Worm (Caenorhabditis elegans) whole organism, mixed stage, embryonic: ENCODE results near the gene H39E23.3.

Experiments used
- M03D4.4 ChIP-seq: sonication (generic microtip); optimal IDR thresholded peaks from 2 replicates; lab custom pipeline; 2017; ENCODE audit warnings: mild to moderate bottlenecking, missing genetic modification characterization, missing compliant biosample characterization
- bed-3 ChIP-seq: fragments of 200-800 bp; sonication (Bioruptor generic); optimal IDR thresholded peaks from 3 replicates; lab custom pipeline; 2018; ENCODE audit warnings: mild to moderate bottlenecking, missing genetic modification characterization, moderate library complexity, missing compliant biosample characterization
- blmp-1 ChIP-seq: fragments of 150-350 bp; optimal IDR thresholded peaks from 2 replicates; lab custom pipeline; 2014; ENCODE audit warnings: missing biosample characterization, missing genetic modification characterization
- ceh-39 ChIP-seq: fragments of 150-350 bp; optimal IDR thresholded peaks from 2 replicates; lab custom pipeline; 2014; ENCODE audit warnings: missing biosample characterization, missing genetic modification characterization
- ceh-43 ChIP-seq: fragments of 200-800 bp; sonication (Bioruptor generic); optimal IDR thresholded peaks from 2 replicates; lab custom pipeline; 2018; ENCODE audit warnings: mild to moderate bottlenecking, missing genetic modification characterization, moderate library complexity, missing compliant biosample characterization
- ceh-83 ChIP-seq: fragments of 200-800 bp; sonication (Bioruptor generic); optimal IDR thresholded peaks from 2 replicates; lab custom pipeline; 2018; ENCODE audit warnings: mild to moderate bottlenecking, missing genetic modification characterization, missing compliant biosample characterization
- cnd-1 ChIP-seq: fragments of 200-800 bp; sonication (Bioruptor generic); optimal IDR thresholded peaks from 2 replicates; lab custom pipeline; 2018; ENCODE audit warnings: mild to moderate bottlenecking, missing genetic modification characterization, missing compliant biosample characterization
- drap-1 ChIP-seq: fragments of 200-800 bp; sonication (Bioruptor generic); optimal IDR thresholded peaks from 3 replicates; lab custom pipeline; 2018; ENCODE audit warnings: mild to moderate bottlenecking, missing genetic modification characterization, missing compliant biosample characterization
- elt-1 ChIP-seq: sonication (generic microtip); optimal IDR thresholded peaks from 2 replicates; lab custom pipeline; 2017; ENCODE audit warnings: missing genetic modification characterization, mild to moderate bottlenecking, missing compliant biosample characterization, antibody characterized with exemption, moderate library complexity, borderline replicate concordance; ENCODE audit not compliant: insufficient read depth
- elt-3 ChIP-seq: fragments of 150-350 bp; optimal IDR thresholded peaks from 2 replicates; lab custom pipeline; 2014; ENCODE audit warnings: missing biosample characterization, missing genetic modification characterization
- flh-1 ChIP-seq: fragments of 200-800 bp; sonication (Bioruptor generic); optimal IDR thresholded peaks from 2 replicates; lab custom pipeline; 2018; ENCODE audit warnings: mild to moderate bottlenecking, missing genetic modification characterization, moderate library complexity, missing compliant biosample characterization
- ham-2 ChIP-seq: fragments of 200-800 bp; sonication (Bioruptor generic); optimal IDR thresholded peaks from 2 replicates; lab custom pipeline; 2018; ENCODE audit warnings: mild to moderate bottlenecking, missing genetic modification characterization, missing compliant biosample characterization
- hlh-1 ChIP-seq: fragments of 150-350 bp; optimal IDR thresholded peaks from 2 replicates; lab custom pipeline; 2014; ENCODE audit warnings: missing biosample characterization, missing genetic modification reagents, missing genetic modification characterization
- lin-13 ChIP-seq: fragments of 150-350 bp; optimal IDR thresholded peaks from 2 replicates; lab custom pipeline; 2014; ENCODE audit warnings: missing biosample characterization, missing genetic modification characterization
- lsy-2 ChIP-seq: fragments of 150-350 bp; optimal IDR thresholded peaks from 2 replicates; lab custom pipeline; 2014; ENCODE audit warnings: missing biosample characterization, missing genetic modification characterization
- mab-5 ChIP-seq: fragments of 150-350 bp; optimal IDR thresholded peaks from 2 replicates; lab custom pipeline; 2014; ENCODE audit warnings: missing biosample characterization, missing genetic modification characterization
- mep-1 ChIP-seq: fragments of 150-350 bp; optimal IDR thresholded peaks from 2 replicates; lab custom pipeline; 2017; ENCODE audit warnings: missing biosample characterization, missing genetic modification reagents, missing genetic modification characterization, inconsistent platforms
- mls-2 ChIP-seq: sonication (generic microtip); optimal IDR thresholded peaks from 2 replicates; lab custom pipeline; 2016; ENCODE audit warnings: mild to moderate bottlenecking, missing genetic modification characterization, moderate library complexity, missing compliant biosample characterization
- nhr-12 ChIP-seq: fragments of 150-350 bp; optimal IDR thresholded peaks from 2 replicates; lab custom pipeline; 2014; ENCODE audit warnings: missing biosample characterization, missing genetic modification characterization
- nhr-2 ChIP-seq: fragments of 150-350 bp; optimal IDR thresholded peaks from 2 replicates; lab custom pipeline; 2014; ENCODE audit warnings: missing biosample characterization, missing genetic modification characterization
- nhr-237 ChIP-seq: fragments of 150-350 bp; optimal IDR thresholded peaks from 2 replicates; lab custom pipeline; 2014; ENCODE audit warnings: missing biosample characterization, missing genetic modification characterization
- nhr-76 ChIP-seq: sonication (generic microtip); optimal IDR thresholded peaks from 2 replicates; lab custom pipeline; 2017; ENCODE audit warnings: missing biosample characterization, missing genetic modification characterization
- pha-4 ChIP-seq: fragments of 150-350 bp; optimal IDR thresholded peaks from 2 replicates; lab custom pipeline; 2018; ENCODE audit warnings: missing biosample characterization, missing genetic modification reagents, missing genetic modification characterization
- sem-2 ChIP-seq: fragments of 200-800 bp; sonication (Bioruptor generic); optimal IDR thresholded peaks from 2 replicates; lab custom pipeline; 2018; ENCODE audit warnings: mild to moderate bottlenecking, missing genetic modification characterization, missing compliant biosample characterization
- snpc-4 ChIP-seq: fragments of 150-350 bp; optimal IDR thresholded peaks from 2 replicates; lab custom pipeline; 2014; ENCODE audit warnings: missing biosample characterization, missing genetic modification characterization
- sptf-1 ChIP-seq: sonication (generic microtip); optimal IDR thresholded peaks from 2 replicates; lab custom pipeline; 2017; ENCODE audit warnings: mild to moderate bottlenecking, missing genetic modification characterization, moderate library complexity, missing compliant biosample characterization
- tbx-8 ChIP-seq: fragments of 200-800 bp; sonication (Bioruptor generic); optimal IDR thresholded peaks from 2 replicates; lab custom pipeline; 2018; ENCODE audit warnings: mild to moderate bottlenecking, missing genetic modification characterization, moderate library complexity, missing compliant biosample characterization
- unc-39 ChIP-seq: fragments of 150-350 bp; optimal IDR thresholded peaks from 2 replicates; lab custom pipeline; 2014; ENCODE audit warnings: missing biosample characterization, missing genetic modification characterization
- unc-62 ChIP-seq: fragments of 150-350 bp; optimal IDR thresholded peaks from 2 replicates; lab custom pipeline; 2014; ENCODE audit warnings: missing biosample characterization, missing genetic modification reagents, missing genetic modification characterization
- ztf-11 ChIP-seq: fragments of 150-350 bp; optimal IDR thresholded peaks from 2 replicates; lab custom pipeline; 2014; ENCODE audit warnings: missing biosample characterization, missing genetic modification characterization

Gene H39E23.3

ce11 chrV:14107511-14107910, at the start of gene H39E23.3:
Gene H39E23.3 (plus strand): TSS chrV:14107811.
- TF ChIP-seq elt-3 (tag; lab: Kevin White, UChicago) (no peak), ham-2 (GFP tag; lab: Kevin White, UChicago) (no peak), lsy-2 (tag; lab: Kevin White, UChicago) (no peak), M03D4.4 (no peak), sem-2 (no peak), mep-1 (no peak)
- TF ChIP-seq, all 35 proteins: peak for 0

- no peak for TF ChIP-seq drap-1 (GFP tag; lab: Kevin White, UChicago)
- TF ChIP-seq blmp-1 (tag; lab: Kevin White, UChicago), result no peak
- TF ChIP-seq tbx-8 (GFP tag; lab: Kevin White, UChicago), result no peak
- no peak for TF ChIP-seq ceh-39 (tag; lab: Kevin White, UChicago)
- TF ChIP-seq bed-3 (GFP tag; lab: Kevin White, UChicago), result no peak
- no peak for TF ChIP-seq cnd-1
- TF ChIP-seq ceh-43 (GFP tag; lab: Kevin White, UChicago), result no peak
- TF ChIP-seq mab-5 (tag; lab: Kevin White, UChicago), result no peak
- no peak for TF ChIP-seq M03D4.4
- TF ChIP-seq mls-2 (tag; lab: Kevin White, UChicago), result no peak
- TF ChIP-seq mep-1, result no peak
- no peak for TF ChIP-seq nhr-76 (tag; lab: Kevin White, UChicago)
- TF ChIP-seq, all 35 proteins: peak for 0
These were observed 43.6 kb upstream of the H39E23.3 start for ce11 chrV:14063980-14064379.

ce11 chrV:14064422-14064821, 43.2 kb upstream of the H39E23.3 start, which contains the start of gene D1086.21:
Gene D1086.21 (plus strand): TSS chrV:14064722.
- TF ChIP-seq cnd-1 (no peak), sptf-1 (no peak), ceh-39 (tag; lab: Kevin White, UChicago) (no peak), ztf-11 (tag; lab: Kevin White, UChicago) (no peak), nhr-12 (tag; lab: Kevin White, UChicago) (no peak), lsy-2 (tag; lab: Kevin White, UChicago) (no peak), unc-39 (tag; lab: Kevin White, UChicago) (no peak), nhr-76 (tag; lab: Kevin White, UChicago) (no peak), unc-62 (GFP tag; lab: Kevin White, UChicago) (no peak), flh-1 (GFP tag; lab: Kevin White, UChicago) (no peak), snpc-4 (tag; lab: Kevin White, UChicago) (no peak)

ce11 chrV:14067816-14068296, 39.8 kb upstream of the H39E23.3 start, which contains the start of gene D1086.17:
Gene D1086.17 (plus strand): TSS chrV:14067866.
- TF ChIP-seq pha-4 (tag; lab: Kevin White, UChicago), result no peak
- no peak for TF ChIP-seq lin-13 (tag; lab: Kevin White, UChicago)
- no peak for TF ChIP-seq ham-2 (GFP tag; lab: Kevin White, UChicago)
- no peak for TF ChIP-seq drap-1 (GFP tag; lab: Kevin White, UChicago)
- no peak for TF ChIP-seq nhr-237 (tag; lab: Kevin White, UChicago)
- no peak for TF ChIP-seq ceh-39 (tag; lab: Kevin White, UChicago)
- TF ChIP-seq unc-62 (GFP tag; lab: Kevin White, UChicago), result no peak
- no peak for TF ChIP-seq mab-5 (tag; lab: Kevin White, UChicago)
- TF ChIP-seq M03D4.4, result no peak
- no peak for TF ChIP-seq nhr-12 (tag; lab: Kevin White, UChicago)
- TF ChIP-seq hlh-1 (tag; lab: Kevin White, UChicago), result no peak
- no peak for TF ChIP-seq nhr-2 (tag; lab: Kevin White, UChicago)
- TF ChIP-seq nhr-76 (tag; lab: Kevin White, UChicago), result no peak

- no peak for TF ChIP-seq elt-1 (tag; lab: Kevin White, UChicago)
- no peak for TF ChIP-seq nhr-76 (tag; lab: Kevin White, UChicago)
- TF ChIP-seq M03D4.4, result no peak
- TF ChIP-seq unc-62 (GFP tag; lab: Kevin White, UChicago), result no peak
- no peak for TF ChIP-seq ceh-83
These were observed 37.7 kb upstream of the H39E23.3 start for ce11 chrV:14069899-14070298.
